Worm (Caenorhabditis elegans): Measurements from ENCODE around the gene cec-8.

DNA sequence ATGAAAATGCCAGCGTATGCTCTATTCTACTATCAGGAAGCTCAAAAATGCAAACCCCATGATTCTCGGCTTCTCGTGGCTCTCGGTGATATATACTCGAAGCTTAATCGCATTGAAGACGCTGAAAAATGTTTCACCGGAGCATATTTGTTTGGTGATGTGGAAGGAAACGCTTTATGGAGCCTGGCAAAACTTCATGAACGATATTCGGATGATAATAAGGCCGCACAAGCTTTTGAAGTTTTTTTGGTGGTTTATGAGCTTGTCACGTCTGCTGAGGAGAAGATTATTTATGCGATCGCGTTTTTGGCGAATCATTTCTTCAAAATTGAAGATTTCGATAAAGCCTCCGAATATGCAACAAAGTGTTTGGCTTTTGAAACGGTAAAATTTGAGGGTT lies 52.1 kb downstream of the cec-8 start:
- TF ChIP-seq lin-13 (tag; optimal IDR thresholded peaks at IDR 0.05), result no peak
- TF ChIP-seq elt-1 (tag; optimal IDR thresholded peaks at IDR 0.05; ENCODE audit: borderline replicate concordance, insufficient read depth), result no peak
- no peak for TF ChIP-seq nhr-76 (tag; optimal IDR thresholded peaks at IDR 0.05)

Measured in whole organism, mixed stage, embryonic.